Worm (Caenorhabditis elegans) whole organism, L4 larva: ENCODE measurements around the gene exc-5.
A peak's percentile ranks its signal among the peaks of the same experiment; 100 is the strongest.

Experiments used
- F26F4.8 ChIP-seq: fragments of 200-800 bp; sonication (Bioruptor generic); conservative IDR thresholded peaks from 2 replicates; pipeline ENCODE4 v1.3.6; 2022; ENCODE audit warnings: missing genetic modification characterization, missing compliant biosample characterization
- R02D3.7 ChIP-seq: fragments of 150-350 bp; sonication (generic microtip); optimal IDR thresholded peaks from 3 replicates; lab custom pipeline; 2014; ENCODE audit warnings: missing biosample characterization, missing genetic modification characterization
- T20F7.1 ChIP-seq: fragments of 200-800 bp; sonication (Bioruptor generic); optimal IDR thresholded peaks from 2 replicates; lab custom pipeline; 2018; ENCODE audit warnings: mild to moderate bottlenecking, missing genetic modification characterization, missing compliant biosample characterization
- T26A8.4 ChIP-seq: fragments of 200-800 bp; sonication (Bioruptor generic); IDR thresholded peaks from 2 replicates; pipeline ENCODE4 v1.3.6; 2022; ENCODE audit warnings: missing genetic modification characterization, missing compliant biosample characterization
- Y105C5A.15 ChIP-seq: fragments of 200-800 bp; sonication (Bioruptor generic); IDR thresholded peaks from 2 replicates; pipeline ENCODE4 v1.3.6; 2022; ENCODE audit warnings: missing genetic modification characterization, missing compliant biosample characterization
- Y48G9A.11 ChIP-seq: fragments of 200-800 bp; sonication (Bioruptor generic); IDR thresholded peaks from 2 replicates; pipeline ENCODE4 v1.3.6; 2022; ENCODE audit warnings: missing genetic modification reagents, missing genetic modification characterization, missing compliant biosample characterization
- Y5F2A.4 ChIP-seq: fragments of 200-800 bp; sonication (Bioruptor generic); optimal IDR thresholded peaks from 2 replicates; lab custom pipeline; 2018; ENCODE audit warnings: mild to moderate bottlenecking, missing genetic modification characterization, missing compliant biosample characterization
- Y75B8A.6 ChIP-seq: fragments of 200-800 bp; sonication (Bioruptor generic); IDR thresholded peaks from 2 replicates; pipeline ENCODE4 v1.3.6; 2022; ENCODE audit warnings: missing genetic modification reagents, missing genetic modification characterization, missing compliant biosample characterization
- aha-1 ChIP-seq: fragments of 150-350 bp; peaks from one replicate; lab custom pipeline; 2014; ENCODE audit warnings: missing biosample characterization, missing genetic modification characterization
- ama-1 ChIP-seq: fragments of 150-350 bp; optimal IDR thresholded peaks from 2 replicates; lab custom pipeline; 2014; ENCODE audit warnings: inconsistent platforms, mixed read lengths
- arid-1 ChIP-seq: fragments of 200-800 bp; sonication (Bioruptor generic); conservative IDR thresholded peaks from 2 replicates; pipeline ENCODE4 v1.3.6; 2022; ENCODE audit warnings: missing genetic modification reagents, missing genetic modification characterization, missing compliant biosample characterization
- ceh-82 ChIP-seq: sonication (generic microtip); optimal IDR thresholded peaks from 2 replicates; lab custom pipeline; 2017; ENCODE audit warnings: missing biosample characterization, missing genetic modification characterization
- ces-1 ChIP-seq: fragments of 150-350 bp; sonication (generic microtip); optimal IDR thresholded peaks from 4 replicates; lab custom pipeline; 2014; ENCODE audit warnings: missing biosample characterization, missing genetic modification reagents, missing genetic modification characterization
- ctbp-1 ChIP-seq: fragments of 200-800 bp; sonication (Bioruptor generic); IDR thresholded peaks from 2 replicates; pipeline ENCODE4 v1.3.6; 2022; ENCODE audit warnings: missing genetic modification reagents, missing genetic modification characterization, missing compliant biosample characterization
- daf-12 ChIP-seq: fragments of 150-350 bp; optimal IDR thresholded peaks from 2 replicates; lab custom pipeline; 2014; ENCODE audit warnings: missing biosample characterization, missing genetic modification reagents, missing genetic modification characterization
- daf-19 ChIP-seq: fragments of 200-800 bp; sonication (Bioruptor generic); conservative IDR thresholded peaks from 2 replicates; pipeline ENCODE4 v1.3.6; 2022; ENCODE audit warnings: missing genetic modification characterization, missing compliant biosample characterization
- daf-8 ChIP-seq: fragments of 200-800 bp; sonication (Bioruptor generic); IDR thresholded peaks from 2 replicates; pipeline ENCODE4 v1.3.6; 2022; ENCODE audit warnings: missing genetic modification characterization, missing compliant biosample characterization
- dmd-8 ChIP-seq: fragments of 200-800 bp; sonication (Bioruptor generic); IDR thresholded peaks from 2 replicates; pipeline ENCODE4 v1.3.6; 2022; ENCODE audit warnings: missing genetic modification characterization, missing compliant biosample characterization
- fkh-10 ChIP-seq: fragments of 150-350 bp; optimal IDR thresholded peaks from 2 replicates; lab custom pipeline; 2014; ENCODE audit warnings: missing biosample characterization, missing genetic modification reagents, missing genetic modification characterization
- hif-1 ChIP-seq, 2 experiments: sonication (generic microtip); optimal IDR thresholded peaks; 2 replicates each; lab custom pipeline; 2016 to 2017; ENCODE audit warnings: missing compliant biosample characterization in 2 of 2, missing genetic modification characterization in 2 of 2, missing genetic modification reagents in 2 of 2, missing genotype in 2 of 2, mild to moderate bottlenecking in 1 of 2
- hlh-11 ChIP-seq: fragments of 200-800 bp; sonication (Bioruptor generic); optimal IDR thresholded peaks from 2 replicates; lab custom pipeline; 2018; ENCODE audit warnings: mild to moderate bottlenecking, missing genetic modification characterization, missing compliant biosample characterization
- lin-29 ChIP-seq: fragments of 200-800 bp; sonication (Bioruptor generic); IDR thresholded peaks from 2 replicates; pipeline ENCODE4 v1.3.6; 2022; ENCODE audit warnings: missing genetic modification reagents, missing genetic modification characterization, missing compliant biosample characterization
- lin-38 ChIP-seq: fragments of 200-800 bp; sonication (Bioruptor generic); IDR thresholded peaks from 2 replicates; pipeline ENCODE4 v1.3.6; 2022; ENCODE audit warnings: missing genetic modification reagents, missing genetic modification characterization, missing compliant biosample characterization
- lsy-2 ChIP-seq, 2 experiments: fragments of 150-350 bp in 1 of 2; sonication (generic microtip) in 1 of 2; optimal IDR thresholded peaks; 2 replicates each; lab custom pipeline; 2014 to 2017; ENCODE audit warnings: missing biosample characterization in 2 of 2, missing genetic modification characterization in 2 of 2
- madf-9 ChIP-seq: fragments of 200-800 bp; sonication (Bioruptor generic); conservative IDR thresholded peaks from 2 replicates; pipeline ENCODE4 v1.3.6; 2022; ENCODE audit warnings: missing genetic modification reagents, missing genetic modification characterization, missing compliant biosample characterization
- mdt-29 ChIP-seq: fragments of 200-800 bp; sonication (Bioruptor generic); IDR thresholded peaks from 2 replicates; pipeline ENCODE4 v1.3.6; 2022; ENCODE audit warnings: missing genetic modification reagents, missing genetic modification characterization, missing compliant biosample characterization
- mep-1 ChIP-seq: fragments of 150-350 bp; sonication (generic microtip); optimal IDR thresholded peaks from 3 replicates; lab custom pipeline; 2014; ENCODE audit warnings: missing biosample characterization, missing genetic modification characterization
- mxl-2 ChIP-seq: fragments of 200-800 bp; sonication (Bioruptor generic); conservative IDR thresholded peaks from 2 replicates; pipeline ENCODE4 v1.3.6; 2022; ENCODE audit warnings: missing genetic modification reagents, missing genetic modification characterization, missing compliant biosample characterization
- nhr-10 ChIP-seq: fragments of 150-350 bp; optimal IDR thresholded peaks from 2 replicates; lab custom pipeline; 2014; ENCODE audit warnings: missing biosample characterization, missing genetic modification characterization
- nhr-111 ChIP-seq: fragments of 200-800 bp; sonication (Bioruptor generic); optimal IDR thresholded peaks from 2 replicates; lab custom pipeline; 2018; ENCODE audit warnings: mild to moderate bottlenecking, missing genetic modification characterization, missing compliant biosample characterization
- nhr-237 ChIP-seq: sonication (generic microtip); optimal IDR thresholded peaks from 2 replicates; lab custom pipeline; 2017; ENCODE audit warnings: missing biosample characterization, missing genetic modification characterization
- nhr-28 ChIP-seq: fragments of 150-350 bp; optimal IDR thresholded peaks from 2 replicates; lab custom pipeline; 2014; ENCODE audit warnings: missing biosample characterization, missing genetic modification characterization
- nhr-48 ChIP-seq: sonication (generic microtip); optimal IDR thresholded peaks from 2 replicates; lab custom pipeline; 2016; ENCODE audit warnings: mild to moderate bottlenecking, missing genetic modification characterization, missing compliant biosample characterization
- nhr-76 ChIP-seq: fragments of 150-350 bp; optimal IDR thresholded peaks from 2 replicates; lab custom pipeline; 2014; ENCODE audit warnings: missing biosample characterization, missing genetic modification characterization
- nhr-77 ChIP-seq: fragments of 150-350 bp; optimal IDR thresholded peaks from 2 replicates; lab custom pipeline; 2014; ENCODE audit warnings: missing biosample characterization, missing genetic modification characterization
- pqm-1 ChIP-seq: sonication (generic microtip); optimal IDR thresholded peaks from 2 replicates; lab custom pipeline; 2017; ENCODE audit warnings: missing biosample characterization, missing genetic modification characterization
- saeg-2 ChIP-seq: fragments of 200-800 bp; sonication (Bioruptor generic); IDR thresholded peaks from 2 replicates; pipeline ENCODE4 v1.3.6; 2022; ENCODE audit warnings: missing genetic modification reagents, missing genetic modification characterization, missing compliant biosample characterization
- set-16 ChIP-seq: fragments of 200-800 bp; sonication (Bioruptor generic); IDR thresholded peaks from 2 replicates; pipeline ENCODE4 v1.3.6; 2022; ENCODE audit warnings: missing genetic modification reagents, missing genetic modification characterization, missing compliant biosample characterization
- spr-3 ChIP-seq: fragments of 200-800 bp; sonication (Bioruptor generic); optimal IDR thresholded peaks from 2 replicates; lab custom pipeline; 2018; ENCODE audit warnings: mild to moderate bottlenecking, missing genetic modification characterization, missing compliant biosample characterization
- unc-130 ChIP-seq: sonication (generic microtip); optimal IDR thresholded peaks from 2 replicates; lab custom pipeline; 2016; ENCODE audit warnings: missing genetic modification reagents, missing genetic modification characterization, missing compliant biosample characterization
- zag-1 ChIP-seq: fragments of 150-350 bp; optimal IDR thresholded peaks from 2 replicates; lab custom pipeline; 2014; ENCODE audit warnings: missing biosample characterization, missing genetic modification characterization
- zfp-3 ChIP-seq: fragments of 200-800 bp; sonication (Bioruptor generic); conservative IDR thresholded peaks from 2 replicates; pipeline ENCODE4 v1.3.6; 2022; ENCODE audit warnings: missing genetic modification reagents, missing genetic modification characterization, missing compliant biosample characterization
- zip-11 ChIP-seq: fragments of 200-800 bp; sonication (Bioruptor generic); IDR thresholded peaks from 2 replicates; pipeline ENCODE4 v1.3.6; 2022; ENCODE audit warnings: missing genetic modification characterization, missing compliant biosample characterization
- ztf-11 ChIP-seq: fragments of 150-350 bp; optimal IDR thresholded peaks from 2 replicates; lab custom pipeline; 2014; ENCODE audit warnings: missing biosample characterization, missing genetic modification characterization

The exc-5 gene

ce11 chrIV:8822598-8822997 is 9.1 kb upstream of the exc-5 start:
- TF ChIP-seq hlh-11 (tag; lab: Kevin White, UChicago) (no peak), nhr-111 (no peak), zag-1 (no peak), zip-11 (no peak), aha-1 (no peak), ceh-82 (tag; lab: Kevin White, UChicago) (no peak), mep-1 (tag; lab: Kevin White, UChicago) (peak; percentile 7), hif-1 (tag; optimal IDR thresholded peaks at IDR 0.05; lab: Kevin White, UChicago) (no peak), mdt-29 (GFP tag; lab: Robert Waterston, UW) (no peak), lin-29 (GFP tag; lab: Robert Waterston, UW) (no peak), nhr-10 (peak; percentile 53), nhr-28 (peak; percentile 12), T26A8.4 (peak; percentile 88), Y105C5A.15 (GFP tag; lab: Robert Waterston, UW) (0 out of 2 replicates have a peak, but pooled peaks have one; percentile 31), ama-1 (lab: Kevin White, UChicago) (peak; percentile 43), nhr-77 (no peak), nhr-237 (tag; lab: Kevin White, UChicago) (peak; percentile 40)

ce11 chrIV:8821147-8821546 is 7.7 kb upstream of the exc-5 start, which contains the start of gene T28C6.5:
Gene T28C6.5, plus strand, starts transcription at chrIV:8821447.
- TF ChIP-seq daf-12 (tag; lab: Kevin White, UChicago), result no peak
- no peak for TF ChIP-seq nhr-10
- no peak for TF ChIP-seq Y48G9A.11 (GFP tag; lab: Robert Waterston, UW)
- TF ChIP-seq set-16, result no peak
- no peak for TF ChIP-seq daf-8 (GFP tag; lab: Robert Waterston, UW)
- TF ChIP-seq ztf-11 (tag; lab: Kevin White, UChicago), result no peak
- no peak for TF ChIP-seq daf-19 (GFP tag; lab: Robert Waterston, UW)
- TF ChIP-seq Y5F2A.4, result no peak
- no peak for TF ChIP-seq mxl-2 (GFP tag; lab: Robert Waterston, UW)
- no peak for TF ChIP-seq Y75B8A.6 (GFP tag; lab: Robert Waterston, UW)
- TF ChIP-seq madf-9 (GFP tag; lab: Robert Waterston, UW), result no peak
- TF ChIP-seq nhr-76 (tag; lab: Kevin White, UChicago), result no peak
- no peak for TF ChIP-seq spr-3
- no peak for TF ChIP-seq mdt-29 (GFP tag; lab: Robert Waterston, UW)
- no peak for TF ChIP-seq F26F4.8
- no peak for TF ChIP-seq saeg-2
- TF ChIP-seq unc-130 (GFP tag; lab: Kevin White, UChicago), result no peak
- TF ChIP-seq arid-1 (GFP tag; lab: Robert Waterston, UW), result no peak

- TF ChIP-seq nhr-48 (tag; lab: Kevin White, UChicago) (no peak), fkh-10 (GFP tag; lab: Kevin White, UChicago) (no peak), lin-38 (no peak), zfp-3 (GFP tag; lab: Robert Waterston, UW) (no peak), R02D3.7 (tag; lab: Kevin White, UChicago) (no peak), lsy-2 (tag; optimal IDR thresholded peaks at IDR 0.05; lab: Kevin White, UChicago) (no peak), T20F7.1 (GFP tag; lab: Kevin White, UChicago) (no peak), pqm-1 (no peak), daf-12 (tag; lab: Kevin White, UChicago) (no peak), nhr-28 (no peak), ces-1 (GFP tag; lab: Kevin White, UChicago) (no peak), ctbp-1 (GFP tag; lab: Robert Waterston, UW) (no peak), dmd-8 (GFP tag; lab: Robert Waterston, UW) (no peak), saeg-2 (no peak), nhr-237 (tag; lab: Kevin White, UChicago) (no peak), ztf-11 (tag; lab: Kevin White, UChicago) (no peak)
These were observed 6.6 kb upstream of the exc-5 start, which contains the start of gene T28C6.3 for ce11 chrIV:8820041-8820440. Gene T28C6.3, plus strand, starts transcription at chrIV:8820341.
